Worm (Caenorhabditis elegans) whole organism, mixed stage, embryonic: ENCODE results near the gene mdf-1.

Experiments
- M03D4.4 ChIP-seq: sonication (generic microtip); optimal IDR thresholded peaks from 2 replicates; lab custom pipeline; 2017; ENCODE audit warnings: mild to moderate bottlenecking, missing genetic modification characterization, missing compliant biosample characterization
- bed-3 ChIP-seq: fragments of 200-800 bp; sonication (Bioruptor generic); optimal IDR thresholded peaks from 3 replicates; lab custom pipeline; 2018; ENCODE audit warnings: mild to moderate bottlenecking, missing genetic modification characterization, moderate library complexity, missing compliant biosample characterization
- blmp-1 ChIP-seq: fragments of 150-350 bp; optimal IDR thresholded peaks from 2 replicates; lab custom pipeline; 2014; ENCODE audit warnings: missing biosample characterization, missing genetic modification characterization
- ceh-39 ChIP-seq: fragments of 150-350 bp; optimal IDR thresholded peaks from 2 replicates; lab custom pipeline; 2014; ENCODE audit warnings: missing biosample characterization, missing genetic modification characterization
- ceh-43 ChIP-seq: fragments of 200-800 bp; sonication (Bioruptor generic); optimal IDR thresholded peaks from 2 replicates; lab custom pipeline; 2018; ENCODE audit warnings: mild to moderate bottlenecking, missing genetic modification characterization, moderate library complexity, missing compliant biosample characterization
- ceh-83 ChIP-seq: fragments of 200-800 bp; sonication (Bioruptor generic); optimal IDR thresholded peaks from 2 replicates; lab custom pipeline; 2018; ENCODE audit warnings: mild to moderate bottlenecking, missing genetic modification characterization, missing compliant biosample characterization
- cnd-1 ChIP-seq: fragments of 200-800 bp; sonication (Bioruptor generic); optimal IDR thresholded peaks from 2 replicates; lab custom pipeline; 2018; ENCODE audit warnings: mild to moderate bottlenecking, missing genetic modification characterization, missing compliant biosample characterization
- drap-1 ChIP-seq: fragments of 200-800 bp; sonication (Bioruptor generic); optimal IDR thresholded peaks from 3 replicates; lab custom pipeline; 2018; ENCODE audit warnings: mild to moderate bottlenecking, missing genetic modification characterization, missing compliant biosample characterization
- elt-1 ChIP-seq: sonication (generic microtip); optimal IDR thresholded peaks from 2 replicates; lab custom pipeline; 2017; ENCODE audit warnings: missing genetic modification characterization, mild to moderate bottlenecking, missing compliant biosample characterization, antibody characterized with exemption, moderate library complexity, borderline replicate concordance; ENCODE audit not compliant: insufficient read depth
- elt-3 ChIP-seq: fragments of 150-350 bp; optimal IDR thresholded peaks from 2 replicates; lab custom pipeline; 2014; ENCODE audit warnings: missing biosample characterization, missing genetic modification characterization
- flh-1 ChIP-seq: fragments of 200-800 bp; sonication (Bioruptor generic); optimal IDR thresholded peaks from 2 replicates; lab custom pipeline; 2018; ENCODE audit warnings: mild to moderate bottlenecking, missing genetic modification characterization, moderate library complexity, missing compliant biosample characterization
- ham-2 ChIP-seq: fragments of 200-800 bp; sonication (Bioruptor generic); optimal IDR thresholded peaks from 2 replicates; lab custom pipeline; 2018; ENCODE audit warnings: mild to moderate bottlenecking, missing genetic modification characterization, missing compliant biosample characterization
- hlh-1 ChIP-seq: fragments of 150-350 bp; optimal IDR thresholded peaks from 2 replicates; lab custom pipeline; 2014; ENCODE audit warnings: missing biosample characterization, missing genetic modification reagents, missing genetic modification characterization
- lin-13 ChIP-seq: fragments of 150-350 bp; optimal IDR thresholded peaks from 2 replicates; lab custom pipeline; 2014; ENCODE audit warnings: missing biosample characterization, missing genetic modification characterization
- lin-32 ChIP-seq: fragments of 200-800 bp; sonication (Bioruptor generic); optimal IDR thresholded peaks from 2 replicates; lab custom pipeline; 2018; ENCODE audit warnings: mild to moderate bottlenecking, missing genetic modification characterization, missing compliant biosample characterization
- mab-5 ChIP-seq: fragments of 150-350 bp; optimal IDR thresholded peaks from 2 replicates; lab custom pipeline; 2014; ENCODE audit warnings: missing biosample characterization, missing genetic modification characterization
- mep-1 ChIP-seq: fragments of 150-350 bp; optimal IDR thresholded peaks from 2 replicates; lab custom pipeline; 2017; ENCODE audit warnings: missing biosample characterization, missing genetic modification reagents, missing genetic modification characterization, inconsistent platforms
- mls-2 ChIP-seq: sonication (generic microtip); optimal IDR thresholded peaks from 2 replicates; lab custom pipeline; 2016; ENCODE audit warnings: mild to moderate bottlenecking, missing genetic modification characterization, moderate library complexity, missing compliant biosample characterization
- nhr-12 ChIP-seq: fragments of 150-350 bp; optimal IDR thresholded peaks from 2 replicates; lab custom pipeline; 2014; ENCODE audit warnings: missing biosample characterization, missing genetic modification characterization
- nhr-237 ChIP-seq: fragments of 150-350 bp; optimal IDR thresholded peaks from 2 replicates; lab custom pipeline; 2014; ENCODE audit warnings: missing biosample characterization, missing genetic modification characterization
- nhr-28 ChIP-seq: fragments of 150-350 bp; optimal IDR thresholded peaks from 2 replicates; lab custom pipeline; 2014; ENCODE audit warnings: missing biosample characterization, missing genetic modification characterization
- nhr-76 ChIP-seq: sonication (generic microtip); optimal IDR thresholded peaks from 2 replicates; lab custom pipeline; 2017; ENCODE audit warnings: missing biosample characterization, missing genetic modification characterization
- pha-4 ChIP-seq: fragments of 150-350 bp; optimal IDR thresholded peaks from 2 replicates; lab custom pipeline; 2018; ENCODE audit warnings: missing biosample characterization, missing genetic modification reagents, missing genetic modification characterization
- snpc-4 ChIP-seq: fragments of 150-350 bp; optimal IDR thresholded peaks from 2 replicates; lab custom pipeline; 2014; ENCODE audit warnings: missing biosample characterization, missing genetic modification characterization
- sptf-1 ChIP-seq: sonication (generic microtip); optimal IDR thresholded peaks from 2 replicates; lab custom pipeline; 2017; ENCODE audit warnings: mild to moderate bottlenecking, missing genetic modification characterization, moderate library complexity, missing compliant biosample characterization
- tbx-8 ChIP-seq: fragments of 200-800 bp; sonication (Bioruptor generic); optimal IDR thresholded peaks from 2 replicates; lab custom pipeline; 2018; ENCODE audit warnings: mild to moderate bottlenecking, missing genetic modification characterization, moderate library complexity, missing compliant biosample characterization
- unc-120 ChIP-seq: sonication (generic microtip); optimal IDR thresholded peaks from 2 replicates; lab custom pipeline; 2017; ENCODE audit warnings: missing genetic modification characterization, missing compliant biosample characterization; ENCODE audit not compliant: poor library complexity, severe bottlenecking
- unc-39 ChIP-seq: fragments of 150-350 bp; optimal IDR thresholded peaks from 2 replicates; lab custom pipeline; 2014; ENCODE audit warnings: missing biosample characterization, missing genetic modification characterization
- unc-62 ChIP-seq: fragments of 150-350 bp; optimal IDR thresholded peaks from 2 replicates; lab custom pipeline; 2014; ENCODE audit warnings: missing biosample characterization, missing genetic modification reagents, missing genetic modification characterization
- zip-8 ChIP-seq: fragments of 150-350 bp; optimal IDR thresholded peaks from 2 replicates; lab custom pipeline; 2014; ENCODE audit warnings: missing biosample characterization, missing genetic modification characterization
- ztf-11 ChIP-seq: fragments of 150-350 bp; optimal IDR thresholded peaks from 2 replicates; lab custom pipeline; 2014; ENCODE audit warnings: missing biosample characterization, missing genetic modification characterization

Gene mdf-1

ce11 chrV:9576991-9577390 is 33.0 kb upstream of the mdf-1 start, which contains the start of gene F25B3.2:
F25B3.2 (plus strand) TSS chrV:9577291.
- TF ChIP-seq elt-1 (tag; lab: Kevin White, UChicago) (no peak), bed-3 (GFP tag; lab: Kevin White, UChicago) (no peak), sptf-1 (tag; lab: Kevin White, UChicago) (no peak), M03D4.4 (tag; lab: Kevin White, UChicago) (no peak), blmp-1 (tag; lab: Kevin White, UChicago) (no peak), ceh-83 (GFP tag; lab: Kevin White, UChicago) (no peak), hlh-1 (no peak), ham-2 (GFP tag; lab: Kevin White, UChicago) (no peak), unc-62 (GFP tag; lab: Kevin White, UChicago) (no peak), ztf-11 (tag; lab: Kevin White, UChicago) (no peak), snpc-4 (no peak), nhr-76 (tag; lab: Kevin White, UChicago) (no peak), unc-39 (tag; lab: Kevin White, UChicago) (no peak), lin-13 (tag; lab: Kevin White, UChicago) (no peak), flh-1 (GFP tag; lab: Kevin White, UChicago) (no peak), tbx-8 (GFP tag; lab: Kevin White, UChicago) (no peak), mls-2 (tag; lab: Kevin White, UChicago) (no peak), nhr-12 (tag; lab: Kevin White, UChicago) (no peak), ceh-39 (tag; lab: Kevin White, UChicago) (no peak), mep-1 (tag; lab: Kevin White, UChicago) (no peak)

ce11 chrV:9571673-9572072 is 27.6 kb upstream of the mdf-1 start:
- no peak for TF ChIP-seq nhr-237 (tag; lab: Kevin White, UChicago)
- no peak for TF ChIP-seq elt-1 (tag; lab: Kevin White, UChicago)
- TF ChIP-seq cnd-1 (tag; lab: Kevin White, UChicago), result no peak
- TF ChIP-seq unc-120, result no peak
- TF ChIP-seq ceh-43, result no peak
- no peak for TF ChIP-seq ztf-11 (tag; lab: Kevin White, UChicago)
- no peak for TF ChIP-seq elt-3 (tag; lab: Kevin White, UChicago)
- TF ChIP-seq ceh-83 (GFP tag; lab: Kevin White, UChicago), result no peak
- TF ChIP-seq mls-2 (tag; lab: Kevin White, UChicago), result no peak
- no peak for TF ChIP-seq mab-5
- TF ChIP-seq zip-8 (tag; lab: Kevin White, UChicago), result no peak
- no peak for TF ChIP-seq drap-1 (GFP tag; lab: Kevin White, UChicago)
- TF ChIP-seq snpc-4, result no peak
- no peak for TF ChIP-seq nhr-28 (tag; lab: Kevin White, UChicago)
- no peak for TF ChIP-seq flh-1 (GFP tag; lab: Kevin White, UChicago)
- no peak for TF ChIP-seq ceh-39 (tag; lab: Kevin White, UChicago)
- TF ChIP-seq nhr-12 (tag; lab: Kevin White, UChicago), result no peak
- no peak for TF ChIP-seq unc-62 (GFP tag; lab: Kevin White, UChicago)
- no peak for TF ChIP-seq lin-32
- no peak for TF ChIP-seq pha-4 (tag; lab: Kevin White, UChicago)

ce11 chrV:9571056-9571455 is 27.0 kb upstream of the mdf-1 start:
- TF ChIP-seq drap-1 (GFP tag; lab: Kevin White, UChicago), result no peak
- TF ChIP-seq mab-5, result no peak
- TF ChIP-seq unc-39 (tag; lab: Kevin White, UChicago), result no peak

ce11 chrV:9570197-9570596 is 26.2 kb upstream of the mdf-1 start, which contains the start of gene F25B3.5:
F25B3.5 (minus strand) TSS chrV:9570297.
- TF ChIP-seq elt-3 (tag; lab: Kevin White, UChicago) (no peak), ceh-39 (tag; lab: Kevin White, UChicago) (no peak), lin-32 (no peak), mep-1 (tag; lab: Kevin White, UChicago) (no peak), M03D4.4 (tag; lab: Kevin White, UChicago) (no peak), unc-39 (tag; lab: Kevin White, UChicago) (no peak), nhr-28 (tag; lab: Kevin White, UChicago) (no peak), tbx-8 (GFP tag; lab: Kevin White, UChicago) (no peak), pha-4 (tag; lab: Kevin White, UChicago) (no peak), mab-5 (no peak)
